Worm (Caenorhabditis elegans) whole organism, early embryonic: ENCODE measurements around the gene K07G6.1.

Source experiments
- B0310.2 ChIP-seq: sonication (generic microtip); optimal IDR thresholded peaks from 2 replicates; lab custom pipeline; 2016; ENCODE audit warnings: mild to moderate bottlenecking, missing genetic modification characterization, missing compliant biosample characterization
- F13C5.2 ChIP-seq: sonication (generic microtip); optimal IDR thresholded peaks from 2 replicates; lab custom pipeline; 2017; ENCODE audit warnings: mild to moderate bottlenecking, missing genetic modification characterization, inconsistent platforms, missing compliant biosample characterization
- aly-1 ChIP-seq: sonication (generic microtip); optimal IDR thresholded peaks from 2 replicates; lab custom pipeline; 2016; ENCODE audit warnings: missing genetic modification characterization, missing compliant biosample characterization
- ama-1 ChIP-seq: fragments of 150-350 bp; optimal IDR thresholded peaks from 2 replicates; lab custom pipeline; 2014
- ceh-13 ChIP-seq: fragments of 200-800 bp; sonication (Bioruptor generic); optimal IDR thresholded peaks from 2 replicates; lab custom pipeline; 2018; ENCODE audit warnings: mild to moderate bottlenecking, missing genetic modification characterization, missing compliant biosample characterization
- ceh-36 ChIP-seq: sonication (generic microtip); optimal IDR thresholded peaks from 2 replicates; lab custom pipeline; 2016; ENCODE audit warnings: missing genetic modification characterization, inconsistent platforms, missing compliant biosample characterization
- ets-7 ChIP-seq: sonication (generic microtip); optimal IDR thresholded peaks from 2 replicates; lab custom pipeline; 2016; ENCODE audit warnings: missing genotype, missing genetic modification characterization, missing compliant biosample characterization
- flt-1 ChIP-seq: fragments of 200-800 bp; sonication (Bioruptor generic); IDR thresholded peaks from 2 replicates; pipeline ENCODE4 v1.3.6; 2022; ENCODE audit warnings: missing genetic modification characterization, missing compliant biosample characterization
- hmbx-1 ChIP-seq: sonication (generic microtip); optimal IDR thresholded peaks from 2 replicates; lab custom pipeline; 2016; ENCODE audit warnings: mild to moderate bottlenecking, missing genetic modification characterization, missing compliant biosample characterization
- hmg-4 ChIP-seq: fragments of 200-800 bp; sonication (Bioruptor generic); optimal IDR thresholded peaks from 2 replicates; lab custom pipeline; 2018; ENCODE audit warnings: mild to moderate bottlenecking, missing genetic modification characterization, missing compliant biosample characterization
- hnd-1 ChIP-seq: sonication (generic microtip); optimal IDR thresholded peaks from 2 replicates; lab custom pipeline; 2016; ENCODE audit warnings: missing genetic modification characterization, missing compliant biosample characterization
- pes-1 ChIP-seq: fragments of 200-800 bp; sonication (Bioruptor generic); IDR thresholded peaks from 2 replicates; pipeline ENCODE4 v1.3.6; 2022; ENCODE audit warnings: missing genetic modification reagents, missing genetic modification characterization, missing compliant biosample characterization
- scrt-1 ChIP-seq: fragments of 200-800 bp; sonication (Bioruptor generic); IDR thresholded peaks from 2 replicates; pipeline ENCODE4 v1.3.6; 2022; ENCODE audit warnings: missing genetic modification characterization, missing compliant biosample characterization
- sea-1 ChIP-seq: fragments of 200-800 bp; sonication (Bioruptor generic); conservative IDR thresholded peaks from 2 replicates; pipeline ENCODE4 v1.3.6; 2022; ENCODE audit warnings: missing genetic modification characterization, missing compliant biosample characterization
- tbx-11 ChIP-seq: fragments of 200-800 bp; sonication (Bioruptor generic); IDR thresholded peaks from 2 replicates; pipeline ENCODE4 v1.3.6; 2022; ENCODE audit warnings: missing genetic modification characterization, missing compliant biosample characterization
- tbx-37 ChIP-seq: fragments of 200-800 bp; sonication (Bioruptor generic); conservative IDR thresholded peaks from 2 replicates; pipeline ENCODE4 v1.3.6; 2022; ENCODE audit warnings: missing genetic modification reagents, missing genetic modification characterization, missing compliant biosample characterization
- tra-4 ChIP-seq: sonication (generic microtip); optimal IDR thresholded peaks from 2 replicates; lab custom pipeline; 2017; ENCODE audit warnings: missing genetic modification characterization, missing compliant biosample characterization

Gene K07G6.1

DNA sequence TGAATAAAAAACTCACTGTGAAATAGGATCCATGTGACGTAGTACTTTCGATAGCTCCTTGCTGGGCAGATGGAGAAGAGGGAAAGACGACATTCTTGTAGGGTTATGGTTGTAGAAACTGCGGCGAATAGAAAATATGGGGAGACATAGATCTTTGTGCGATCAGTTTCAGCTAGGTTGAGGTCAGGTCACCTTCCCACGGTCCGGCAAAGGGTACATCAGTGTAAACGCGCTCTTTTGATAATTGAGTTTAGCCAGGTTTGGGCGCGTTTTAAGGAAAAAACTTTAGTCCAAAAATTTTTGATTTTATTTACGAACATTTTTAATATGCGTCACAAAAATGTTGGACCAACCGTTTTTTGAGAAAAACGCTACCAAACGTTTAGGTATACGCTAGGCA is 14.7 kb downstream of the K07G6.1 start, which contains the start of gene F36H5.17:
Gene F36H5.17 (minus strand): TSS at position 101 of the 400 bp plus-strand sequence.
- TF ChIP-seq ama-1 (lab: Kevin White, UChicago): no peak
- no peak for TF ChIP-seq B0310.2 (tag; lab: Kevin White, UChicago)
- TF ChIP-seq pes-1 (GFP tag; lab: Robert Waterston, UW): no peak
- TF ChIP-seq ets-7: no peak
- TF ChIP-seq flt-1 (GFP tag; lab: Robert Waterston, UW): no peak
- TF ChIP-seq hmg-4 (GFP tag; lab: Kevin White, UChicago): no peak

DNA sequence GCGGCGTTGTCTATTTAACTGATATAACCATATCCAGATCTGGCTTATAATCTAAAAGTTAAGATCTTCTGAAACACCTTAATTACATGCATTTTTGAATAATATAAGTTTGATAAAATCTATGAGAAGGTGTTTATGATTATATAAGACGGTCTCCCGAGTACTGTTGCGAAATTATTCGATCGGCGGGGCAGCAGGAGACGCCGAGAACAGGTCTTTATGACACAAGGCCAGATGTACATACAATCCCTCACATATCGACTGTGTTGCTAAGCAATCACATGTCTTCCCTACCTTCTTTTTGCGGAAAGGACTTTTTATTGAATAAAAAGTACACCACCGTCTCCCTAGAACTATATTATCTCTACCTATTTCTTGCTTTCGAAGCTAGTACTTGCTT is 15.2 kb downstream of the K07G6.1 start, which contains the start of gene fbxb-53:
Gene fbxb-53 (plus strand): TSS at position 301 of the 400 bp plus-strand sequence.
- TF ChIP-seq hmg-4 (GFP tag; lab: Kevin White, UChicago) (no peak), tbx-37 (GFP tag; lab: Robert Waterston, UW) (no peak), ets-7 (no peak), scrt-1 (GFP tag; lab: Robert Waterston, UW) (no peak), aly-1 (tag; lab: Kevin White, UChicago) (no peak), B0310.2 (tag; lab: Kevin White, UChicago) (no peak), ceh-13 (no peak), ceh-36 (no peak), tbx-11 (GFP tag; lab: Robert Waterston, UW) (no peak), hmbx-1 (tag; lab: Kevin White, UChicago) (no peak), ama-1 (lab: Kevin White, UChicago) (no peak), sea-1 (GFP tag; lab: Robert Waterston, UW) (no peak), pes-1 (GFP tag; lab: Robert Waterston, UW) (no peak), F13C5.2 (tag; lab: Kevin White, UChicago) (no peak), flt-1 (GFP tag; lab: Robert Waterston, UW) (no peak), hnd-1 (no peak), tra-4 (no peak)

DNA sequence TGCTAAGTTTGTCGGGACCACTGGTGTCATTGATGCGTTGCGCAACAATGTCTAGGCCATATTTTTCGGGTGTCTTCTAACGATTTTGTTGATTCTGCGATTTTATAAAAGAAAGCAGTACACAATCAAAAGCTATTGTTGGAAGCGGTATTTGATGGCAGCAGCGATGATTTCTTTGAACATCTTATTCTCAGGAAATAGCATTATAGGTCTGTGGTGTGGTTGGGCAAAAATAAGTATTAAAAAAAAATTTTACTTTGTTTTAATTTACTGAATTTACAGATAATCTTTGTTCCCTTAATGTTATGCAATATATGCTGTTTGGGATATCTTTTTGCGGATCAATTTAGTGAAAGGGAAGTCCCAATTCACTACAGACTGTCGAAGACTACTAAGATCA is 15.7 kb downstream of the K07G6.1 start, which contains the start of gene F36H5.10:
Gene F36H5.10 (plus strand): TSS at position 301 of the 400 bp plus-strand sequence.
- TF ChIP-seq tbx-37 (GFP tag; lab: Robert Waterston, UW) (no peak), F13C5.2 (tag; lab: Kevin White, UChicago) (no peak), ceh-36 (no peak), flt-1 (GFP tag; lab: Robert Waterston, UW) (no peak), tra-4 (no peak), hmg-4 (GFP tag; lab: Kevin White, UChicago) (no peak), B0310.2 (tag; lab: Kevin White, UChicago) (no peak), sea-1 (GFP tag; lab: Robert Waterston, UW) (no peak), aly-1 (tag; lab: Kevin White, UChicago) (no peak), ets-7 (no peak), ceh-13 (no peak), ama-1 (lab: Kevin White, UChicago) (no peak), tbx-11 (GFP tag; lab: Robert Waterston, UW) (no peak), pes-1 (GFP tag; lab: Robert Waterston, UW) (no peak), hmbx-1 (tag; lab: Kevin White, UChicago) (no peak), hnd-1 (no peak)

DNA sequence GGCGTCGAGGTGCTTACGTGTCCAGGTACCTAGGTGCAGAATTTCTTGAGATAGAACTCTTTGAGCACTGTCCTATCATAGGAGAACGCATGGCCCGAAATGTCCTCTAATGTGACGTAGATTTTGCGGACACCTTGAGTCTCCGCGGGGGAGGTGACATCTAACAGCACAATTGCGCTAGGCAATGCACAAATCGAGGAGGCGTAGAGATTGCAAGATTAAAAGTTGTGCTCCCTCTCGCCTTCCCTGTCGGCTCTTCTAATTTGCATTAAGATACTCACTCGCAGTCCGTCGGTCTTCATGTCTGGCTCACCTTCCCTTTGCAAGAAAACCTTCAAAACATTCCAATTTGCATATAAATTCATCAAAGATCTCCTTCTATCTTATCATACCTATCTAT is 18.3 kb downstream of the K07G6.1 start, which contains the start of gene F36H5.18:
Gene F36H5.18 (plus strand): TSS at position 301 of the 400 bp plus-strand sequence.
- TF ChIP-seq hnd-1 (no peak), ama-1 (lab: Kevin White, UChicago) (no peak), ets-7 (no peak), sea-1 (GFP tag; lab: Robert Waterston, UW) (no peak), ceh-36 (no peak), B0310.2 (tag; lab: Kevin White, UChicago) (no peak), ceh-13 (no peak), hmbx-1 (tag; lab: Kevin White, UChicago) (no peak), scrt-1 (GFP tag; lab: Robert Waterston, UW) (no peak), F13C5.2 (tag; lab: Kevin White, UChicago) (no peak), pes-1 (GFP tag; lab: Robert Waterston, UW) (no peak), flt-1 (GFP tag; lab: Robert Waterston, UW) (no peak), tbx-11 (GFP tag; lab: Robert Waterston, UW) (no peak), hmg-4 (GFP tag; lab: Kevin White, UChicago) (no peak), tbx-37 (GFP tag; lab: Robert Waterston, UW) (no peak), tra-4 (no peak), aly-1 (tag; lab: Kevin White, UChicago) (no peak)

DNA sequence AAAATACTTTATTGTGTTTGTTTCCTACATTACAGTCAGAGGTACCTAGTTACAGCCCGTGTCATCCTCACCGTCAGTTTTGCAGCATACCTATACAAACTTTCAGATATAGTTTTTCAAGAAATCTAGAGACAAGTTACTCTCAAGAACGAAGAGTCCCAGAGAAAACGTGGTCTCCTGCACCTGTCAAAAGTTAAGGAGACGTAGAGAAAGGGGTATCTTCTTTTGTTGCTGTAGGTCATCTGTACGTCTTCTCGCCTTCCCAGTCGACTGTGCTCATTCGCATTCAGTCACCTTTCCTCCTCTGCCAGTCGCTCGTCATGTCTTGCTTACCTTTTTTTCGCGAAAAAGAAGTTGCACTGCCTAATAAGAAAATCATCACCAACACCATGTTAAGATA is 20.2 kb downstream of the K07G6.1 start, which contains the start of gene F36H5.4:
Gene F36H5.4 (plus strand): TSS at position 301 of the 400 bp plus-strand sequence.
- TF ChIP-seq scrt-1 (GFP tag; lab: Robert Waterston, UW) (no peak), flt-1 (GFP tag; lab: Robert Waterston, UW) (no peak), tbx-11 (GFP tag; lab: Robert Waterston, UW) (no peak), pes-1 (GFP tag; lab: Robert Waterston, UW) (no peak), ceh-13 (no peak), F13C5.2 (tag; lab: Kevin White, UChicago) (no peak), hmbx-1 (tag; lab: Kevin White, UChicago) (no peak), B0310.2 (tag; lab: Kevin White, UChicago) (no peak), hnd-1 (no peak), hmg-4 (GFP tag; lab: Kevin White, UChicago) (no peak), tra-4 (no peak), ets-7 (no peak), ama-1 (lab: Kevin White, UChicago) (no peak), sea-1 (GFP tag; lab: Robert Waterston, UW) (no peak), ceh-36 (no peak), aly-1 (tag; lab: Kevin White, UChicago) (no peak), tbx-37 (GFP tag; lab: Robert Waterston, UW) (no peak)

DNA sequence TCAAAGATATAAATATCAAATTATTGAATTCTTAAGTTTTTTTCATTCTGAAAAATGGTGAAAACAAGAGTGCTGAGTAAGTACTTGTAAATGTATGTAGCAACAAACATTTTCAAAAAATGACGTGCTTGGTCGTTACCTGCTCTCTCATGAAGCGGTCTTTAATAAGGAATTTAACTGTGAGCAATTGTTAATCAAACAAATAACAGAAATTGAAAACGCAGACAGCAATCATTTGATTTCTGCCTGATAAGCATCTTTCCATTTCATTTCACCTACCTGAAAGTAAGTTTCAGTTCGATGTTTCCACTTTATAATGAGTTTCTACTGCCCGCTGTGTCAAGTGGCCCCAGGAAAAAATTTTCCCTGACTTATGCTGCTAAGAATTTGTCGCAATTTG is 21.7 kb downstream of the K07G6.1 start, which contains the start of gene math-28:
Gene math-28 (plus strand): TSS at position 301 of the 400 bp plus-strand sequence.
- TF ChIP-seq tra-4 (no peak), hnd-1 (no peak), ceh-13 (no peak), F13C5.2 (tag; lab: Kevin White, UChicago) (no peak), ama-1 (lab: Kevin White, UChicago) (no peak), sea-1 (GFP tag; lab: Robert Waterston, UW) (no peak), ceh-36 (no peak), pes-1 (GFP tag; lab: Robert Waterston, UW) (no peak)

DNA sequence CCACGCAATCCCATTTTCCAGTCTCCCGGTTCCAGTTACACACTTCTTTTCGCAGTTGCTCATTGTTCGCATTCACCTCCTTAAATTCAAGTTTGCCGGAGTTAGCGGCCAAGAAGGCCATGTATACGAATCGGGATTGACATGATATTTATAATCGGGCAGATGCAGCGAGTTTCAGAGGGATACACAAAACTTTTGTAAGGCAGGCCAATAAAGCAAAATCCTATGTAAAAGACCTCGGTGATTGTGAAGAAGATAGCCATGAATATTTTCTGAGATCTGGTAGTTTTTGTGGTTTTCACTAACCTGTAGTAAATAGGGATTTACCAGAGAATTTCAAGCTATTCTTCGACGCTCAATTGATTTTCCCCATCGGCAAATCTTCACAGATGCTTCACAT is 25.4 kb downstream of the K07G6.1 start:
- TF ChIP-seq F13C5.2 (tag; lab: Kevin White, UChicago) (no peak), ceh-13 (no peak), ama-1 (lab: Kevin White, UChicago) (no peak), tbx-37 (GFP tag; lab: Robert Waterston, UW) (no peak), aly-1 (tag; lab: Kevin White, UChicago) (no peak), sea-1 (GFP tag; lab: Robert Waterston, UW) (no peak), ceh-36 (no peak), tbx-11 (GFP tag; lab: Robert Waterston, UW) (no peak), ets-7 (no peak), B0310.2 (tag; lab: Kevin White, UChicago) (no peak), hnd-1 (no peak), pes-1 (GFP tag; lab: Robert Waterston, UW) (no peak), tra-4 (no peak), scrt-1 (GFP tag; lab: Robert Waterston, UW) (no peak), hmg-4 (GFP tag; lab: Kevin White, UChicago) (no peak), flt-1 (GFP tag; lab: Robert Waterston, UW) (no peak), hmbx-1 (tag; lab: Kevin White, UChicago) (no peak)
